Fruit fly (Drosophila melanogaster) whole organism: ENCODE measurements around the gene Sgs5bis.

ENCODE experiments used
- CG8478 ChIP-seq: fragments of >200 bp; optimal IDR thresholded peaks from 2 replicates; lab custom pipeline; 2018; ENCODE audit warnings: inconsistent platforms
- Dll ChIP-seq: fragments of >200 bp; optimal IDR thresholded peaks from 2 replicates; lab custom pipeline; 2017
- EcR ChIP-seq, 2 experiments: fragments of >200 bp; optimal IDR thresholded peaks; 2 replicates each; lab custom pipeline; 2017; ENCODE audit warnings: missing biosample characterization in 2 of 2, missing genetic modification characterization in 2 of 2, missing genetic modification reagents in 2 of 2
- pan ChIP-seq: fragments of >200 bp; optimal IDR thresholded peaks from 2 replicates; lab custom pipeline; 2017
- psq ChIP-seq: fragments of >200 bp; optimal IDR thresholded peaks from 2 replicates; lab custom pipeline; 2017
- usp ChIP-seq: fragments of >200 bp; optimal IDR thresholded peaks from 2 replicates; lab custom pipeline; 2017; ENCODE audit warnings: missing biosample characterization, missing genetic modification characterization, mixed read lengths

The Sgs5bis gene

dm6 chr3R:17591831-17592230 is 2.4 kb upstream of the Sgs5bis start:
- TF ChIP-seq Dll (no peak), pan (lab: Kevin White, UChicago) (no peak), usp (GFP tag; lab: Kevin White, UChicago) (no peak), psq (lab: Kevin White, UChicago) (no peak), CG8478 (lab: Kevin White, UChicago) (no peak), EcR (GFP tag; optimal IDR thresholded peaks at IDR 0.05; lab: Kevin White, UChicago) (no peak)

dm6 chr3R:17593470-17593869 is 716 bp upstream of the Sgs5bis start:
- TF ChIP-seq CG8478 (lab: Kevin White, UChicago) (no peak), psq (lab: Kevin White, UChicago) (no peak), Dll (no peak), pan (lab: Kevin White, UChicago) (no peak), EcR (GFP tag; optimal IDR thresholded peaks at IDR 0.05; lab: Kevin White, UChicago) (no peak), usp (GFP tag; lab: Kevin White, UChicago) (no peak)

- no peak for TF ChIP-seq pan (lab: Kevin White, UChicago)
- TF ChIP-seq EcR (GFP tag; optimal IDR thresholded peaks at IDR 0.05; lab: Kevin White, UChicago) = no peak
- no peak for TF ChIP-seq usp (GFP tag; lab: Kevin White, UChicago)
- no peak for TF ChIP-seq psq (lab: Kevin White, UChicago)
- no peak for TF ChIP-seq Dll
- TF ChIP-seq CG8478 (lab: Kevin White, UChicago) = no peak
These were observed 898 bp downstream of the Sgs5bis start, which contains the start of gene Sgs5 for dm6 chr3R:17595084-17595483. Sgs5 (plus strand) TSS chr3R:17595362.

- TF ChIP-seq pan (lab: Kevin White, UChicago) (no peak), psq (lab: Kevin White, UChicago) (no peak), Dll (no peak), CG8478 (lab: Kevin White, UChicago) (no peak), EcR (GFP tag; optimal IDR thresholded peaks at IDR 0.05; lab: Kevin White, UChicago) (no peak), usp (GFP tag; lab: Kevin White, UChicago) (no peak)
These were observed 2.0 kb downstream of the Sgs5bis start, which contains the start of gene CG7606 for dm6 chr3R:17596236-17596635. CG7606 (plus strand) TSS chr3R:17596536.

dm6 chr3R:17599695-17600094 is 5.5 kb downstream of the Sgs5bis start:
- TF ChIP-seq Dll (no peak), EcR (GFP tag; optimal IDR thresholded peaks at IDR 0.05; lab: Kevin White, UChicago) (no peak), psq (lab: Kevin White, UChicago) (no peak), usp (GFP tag; lab: Kevin White, UChicago) (no peak), CG8478 (lab: Kevin White, UChicago) (no peak), pan (lab: Kevin White, UChicago) (no peak)

dm6 chr3R:17601866-17602265 is 7.7 kb downstream of the Sgs5bis start:
- TF ChIP-seq pan (lab: Kevin White, UChicago) (no peak), psq (lab: Kevin White, UChicago) (no peak), CG8478 (lab: Kevin White, UChicago) (no peak), EcR (GFP tag; optimal IDR thresholded peaks at IDR 0.05; lab: Kevin White, UChicago) (no peak), Dll (no peak), usp (GFP tag; lab: Kevin White, UChicago) (no peak)

- TF ChIP-seq EcR (GFP tag; optimal IDR thresholded peaks at IDR 0.05; lab: Kevin White, UChicago) = no peak
- no peak for TF ChIP-seq usp (GFP tag; lab: Kevin White, UChicago)
- no peak for TF ChIP-seq CG8478 (lab: Kevin White, UChicago)
- TF ChIP-seq psq (lab: Kevin White, UChicago) = no peak
- TF ChIP-seq pan (lab: Kevin White, UChicago) = no peak
- no peak for TF ChIP-seq Dll
These were observed 8.8 kb downstream of the Sgs5bis start for dm6 chr3R:17602974-17603373.

- TF ChIP-seq pan (lab: Kevin White, UChicago) = no peak
- no peak for TF ChIP-seq CG8478 (lab: Kevin White, UChicago)
- no peak for TF ChIP-seq Dll
- no peak for TF ChIP-seq usp (GFP tag; lab: Kevin White, UChicago)
- TF ChIP-seq EcR (GFP tag; optimal IDR thresholded peaks at IDR 0.05; lab: Kevin White, UChicago) = no peak
These were observed 9.5 kb downstream of the Sgs5bis start for dm6 chr3R:17603717-17604116.

- TF ChIP-seq CG8478 (lab: Kevin White, UChicago) = no peak
- no peak for TF ChIP-seq EcR (GFP tag; optimal IDR thresholded peaks at IDR 0.05; lab: Kevin White, UChicago)
- TF ChIP-seq Dll = no peak
- no peak for TF ChIP-seq pan (lab: Kevin White, UChicago)
- no peak for TF ChIP-seq usp (GFP tag; lab: Kevin White, UChicago)
- TF ChIP-seq psq (lab: Kevin White, UChicago) = no peak
These were observed 10.2 kb downstream of the Sgs5bis start for dm6 chr3R:17604198-17604879.

- TF ChIP-seq usp (GFP tag; lab: Kevin White, UChicago) (no peak), Dll (no peak), psq (lab: Kevin White, UChicago) (no peak), pan (lab: Kevin White, UChicago) (no peak), CG8478 (lab: Kevin White, UChicago) (no peak), EcR (GFP tag; optimal IDR thresholded peaks at IDR 0.05; lab: Kevin White, UChicago) (no peak)
These were observed 10.9 kb downstream of the Sgs5bis start for dm6 chr3R:17604880-17605667.

- TF ChIP-seq EcR (GFP tag; optimal IDR thresholded peaks at IDR 0.05; lab: Kevin White, UChicago) (no peak), Dll (no peak), CG8478 (lab: Kevin White, UChicago) (no peak), pan (lab: Kevin White, UChicago) (no peak), psq (lab: Kevin White, UChicago) (no peak)
These were observed 11.7 kb downstream of the Sgs5bis start, which contains the start of gene sll for dm6 chr3R:17605872-17606271. sll (plus strand) TSS chr3R:17606106.
